Worm (Caenorhabditis elegans) whole organism, late embryonic: ENCODE measurements around the gene inx-2.

Source experiments
- C38D4.7 ChIP-seq: fragments of 200-800 bp; sonication (Bioruptor generic); optimal IDR thresholded peaks from 2 replicates; lab custom pipeline; 2018; ENCODE audit warnings: mild to moderate bottlenecking, missing genetic modification characterization, moderate library complexity, missing compliant biosample characterization
- Y22D7AL.16 ChIP-seq: sonication (generic microtip); optimal IDR thresholded peaks from 2 replicates; lab custom pipeline; 2016; ENCODE audit warnings: missing genetic modification characterization, missing compliant biosample characterization
- ceh-18 ChIP-seq: sonication (generic microtip); optimal IDR thresholded peaks from 2 replicates; lab custom pipeline; 2016; ENCODE audit warnings: missing genetic modification characterization, missing compliant biosample characterization
- dve-1 ChIP-seq: sonication (generic microtip); optimal IDR thresholded peaks from 2 replicates; lab custom pipeline; 2017; ENCODE audit warnings: antibody characterized with exemption, mild to moderate bottlenecking, missing genetic modification characterization, missing compliant biosample characterization
- elt-4 ChIP-seq: sonication (generic microtip); optimal IDR thresholded peaks from 2 replicates; lab custom pipeline; 2016; ENCODE audit warnings: missing genetic modification characterization, missing compliant biosample characterization
- madf-2 ChIP-seq: sonication (generic microtip); optimal IDR thresholded peaks from 2 replicates; lab custom pipeline; 2017; ENCODE audit warnings: missing genetic modification characterization, missing compliant biosample characterization
- nfya-1 ChIP-seq: sonication (generic microtip); optimal IDR thresholded peaks from 2 replicates; lab custom pipeline; 2017; ENCODE audit warnings: missing genetic modification characterization, mild to moderate bottlenecking, missing compliant biosample characterization, antibody characterized with exemption, moderate library complexity
- nhr-232 ChIP-seq: sonication (generic microtip); optimal IDR thresholded peaks from 2 replicates; lab custom pipeline; 2016; ENCODE audit warnings: missing genetic modification characterization, missing compliant biosample characterization
- pha-4 ChIP-seq: fragments of 150-350 bp; optimal IDR thresholded peaks from 2 replicates; lab custom pipeline; 2018; ENCODE audit warnings: missing biosample characterization, missing genetic modification reagents, missing genetic modification characterization
- unc-42 ChIP-seq: sonication (generic microtip); optimal IDR thresholded peaks from 2 replicates; lab custom pipeline; 2016; ENCODE audit warnings: missing genotype, missing genetic modification characterization, missing compliant biosample characterization

DNA sequence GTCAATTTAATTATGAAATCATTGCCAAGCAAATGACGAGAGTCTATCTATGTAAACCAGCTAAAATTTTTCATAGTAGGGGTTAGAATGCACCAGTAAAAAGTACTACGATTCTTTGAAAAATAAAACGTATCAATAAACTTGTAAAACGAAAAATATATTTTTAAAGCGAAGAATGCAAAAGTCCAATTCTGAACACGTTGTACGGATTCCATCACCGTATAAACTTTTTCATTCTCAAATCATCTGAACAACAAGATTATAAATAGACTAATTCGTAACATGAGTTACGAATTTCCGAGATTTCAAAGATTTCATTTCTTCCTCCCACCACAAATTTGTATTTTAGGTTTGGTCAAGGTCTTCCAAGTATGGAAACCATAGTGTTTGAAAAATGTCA, 20.2 kb upstream of the inx-2 start, which contains the start of gene nlp-57:
- no peak for TF ChIP-seq ceh-18 (tag; lab: Kevin White, UChicago)
- TF ChIP-seq pha-4 (tag; lab: Kevin White, UChicago), result no peak
- no peak for TF ChIP-seq Y22D7AL.16 (tag; lab: Kevin White, UChicago)
- TF ChIP-seq elt-4 (tag; lab: Kevin White, UChicago), result no peak
- TF ChIP-seq madf-2 (tag; lab: Kevin White, UChicago), result no peak
- no peak for TF ChIP-seq dve-1 (tag; lab: Kevin White, UChicago)
- no peak for TF ChIP-seq unc-42 (tag; lab: Kevin White, UChicago)
- no peak for TF ChIP-seq nhr-232
- TF ChIP-seq C38D4.7 (GFP tag; lab: Kevin White, UChicago), result no peak
- no peak for TF ChIP-seq nfya-1 (tag; lab: Kevin White, UChicago)
